Worm (Caenorhabditis elegans): ENCODE measurements around the gene Y71H2B.5.

- TF ChIP-seq fkh-6 (tag; optimal IDR thresholded peaks at IDR 0.05) (no peak), ama-1 (optimal IDR thresholded peaks at IDR 0.05) (no peak), elt-2 (tag; optimal IDR thresholded peaks at IDR 0.05) (no peak), unc-55 (GFP tag; optimal IDR thresholded peaks at IDR 0.05) (no peak), hlh-15 (tag; optimal IDR thresholded peaks at IDR 0.05) (no peak), dmd-4 (tag; optimal IDR thresholded peaks at IDR 0.05; ENCODE audit: borderline replicate concordance) (no peak), sox-4 (tag; optimal IDR thresholded peaks at IDR 0.05) (no peak), nhr-11 (tag; optimal IDR thresholded peaks at IDR 0.05) (no peak), ttx-3 (tag; optimal IDR thresholded peaks at IDR 0.05) (no peak), ceh-48 (tag; optimal IDR thresholded peaks at IDR 0.05) (no peak)
These were observed 50.0 kb downstream of the Y71H2B.5 start, which contains the start of gene let-805 for ce11 chrIII:2657783-2658182.

Data from whole organism, late embryonic.